Worm (Caenorhabditis elegans) whole organism, L4 larva: ENCODE data around the gene aldo-2.

Source experiments
- F26F4.8 ChIP-seq: fragments of 200-800 bp; sonication (Bioruptor generic); conservative IDR thresholded peaks from 2 replicates; pipeline ENCODE4 v1.3.6; 2022; ENCODE audit warnings: missing genetic modification characterization, missing compliant biosample characterization
- F44E2.7 ChIP-seq: fragments of 200-800 bp; sonication (Bioruptor generic); IDR thresholded peaks from 2 replicates; pipeline ENCODE4 v2.1.2; 2022; ENCODE audit warnings: missing genetic modification characterization, missing compliant biosample characterization
- R02D3.7 ChIP-seq: fragments of 150-350 bp; sonication (generic microtip); optimal IDR thresholded peaks from 3 replicates; lab custom pipeline; 2014; ENCODE audit warnings: missing biosample characterization, missing genetic modification characterization
- T26A8.4 ChIP-seq: fragments of 200-800 bp; sonication (Bioruptor generic); IDR thresholded peaks from 2 replicates; pipeline ENCODE4 v1.3.6; 2022; ENCODE audit warnings: missing genetic modification characterization, missing compliant biosample characterization
- Y48G9A.11 ChIP-seq: fragments of 200-800 bp; sonication (Bioruptor generic); IDR thresholded peaks from 2 replicates; pipeline ENCODE4 v1.3.6; 2022; ENCODE audit warnings: missing genetic modification reagents, missing genetic modification characterization, missing compliant biosample characterization
- Y75B8A.6 ChIP-seq: fragments of 200-800 bp; sonication (Bioruptor generic); IDR thresholded peaks from 2 replicates; pipeline ENCODE4 v1.3.6; 2022; ENCODE audit warnings: missing genetic modification reagents, missing genetic modification characterization, missing compliant biosample characterization
- aha-1 ChIP-seq: fragments of 150-350 bp; peaks from one replicate; lab custom pipeline; 2014; ENCODE audit warnings: missing biosample characterization, missing genetic modification characterization
- ceh-20 ChIP-seq: fragments of 200-800 bp; sonication (Bioruptor generic); IDR thresholded peaks from 2 replicates; pipeline ENCODE4 v1.3.6; 2022; ENCODE audit warnings: missing genetic modification reagents, missing genetic modification characterization, missing compliant biosample characterization
- ceh-32 ChIP-seq: sonication (generic microtip); optimal IDR thresholded peaks from 2 replicates; lab custom pipeline; 2016; ENCODE audit warnings: mild to moderate bottlenecking, missing genetic modification characterization, missing compliant biosample characterization; ENCODE audit not compliant: poor library complexity
- ceh-44 ChIP-seq: fragments of 200-800 bp; sonication (Bioruptor generic); IDR thresholded peaks from 2 replicates; pipeline ENCODE4 v1.3.6; 2022; ENCODE audit warnings: missing genetic modification reagents, missing genetic modification characterization, missing compliant biosample characterization
- ces-1 ChIP-seq: fragments of 150-350 bp; sonication (generic microtip); optimal IDR thresholded peaks from 4 replicates; lab custom pipeline; 2014; ENCODE audit warnings: missing biosample characterization, missing genetic modification reagents, missing genetic modification characterization
- cey-2 ChIP-seq: sonication (generic microtip); optimal IDR thresholded peaks from 3 replicates; lab custom pipeline; 2017; ENCODE audit warnings: missing genetic modification characterization, mild to moderate bottlenecking, missing compliant biosample characterization, antibody characterized with exemption, borderline replicate concordance; ENCODE audit not compliant: insufficient read depth
- ctbp-1 ChIP-seq: fragments of 200-800 bp; sonication (Bioruptor generic); IDR thresholded peaks from 2 replicates; pipeline ENCODE4 v1.3.6; 2022; ENCODE audit warnings: missing genetic modification reagents, missing genetic modification characterization, missing compliant biosample characterization
- daf-19 ChIP-seq: fragments of 200-800 bp; sonication (Bioruptor generic); conservative IDR thresholded peaks from 2 replicates; pipeline ENCODE4 v1.3.6; 2022; ENCODE audit warnings: missing genetic modification characterization, missing compliant biosample characterization
- daf-8 ChIP-seq: fragments of 200-800 bp; sonication (Bioruptor generic); IDR thresholded peaks from 2 replicates; pipeline ENCODE4 v1.3.6; 2022; ENCODE audit warnings: missing genetic modification characterization, missing compliant biosample characterization
- dmd-8 ChIP-seq: fragments of 200-800 bp; sonication (Bioruptor generic); IDR thresholded peaks from 2 replicates; pipeline ENCODE4 v1.3.6; 2022; ENCODE audit warnings: missing genetic modification characterization, missing compliant biosample characterization
- dmd-9 ChIP-seq: fragments of 200-800 bp; sonication (Bioruptor generic); IDR thresholded peaks from 2 replicates; pipeline ENCODE4 v1.3.6; 2022; ENCODE audit warnings: missing genetic modification reagents, missing genetic modification characterization, missing compliant biosample characterization
- dpl-1 ChIP-seq: fragments of 150-350 bp; optimal IDR thresholded peaks from 2 replicates; lab custom pipeline; 2014; ENCODE audit warnings: missing biosample characterization, missing genetic modification reagents, missing genetic modification characterization
- dve-1 ChIP-seq: sonication (generic microtip); optimal IDR thresholded peaks from 2 replicates; lab custom pipeline; 2017; ENCODE audit warnings: antibody characterized with exemption, mild to moderate bottlenecking, missing genetic modification characterization, missing compliant biosample characterization; ENCODE audit not compliant: insufficient read depth
- fkh-10 ChIP-seq: fragments of 150-350 bp; optimal IDR thresholded peaks from 2 replicates; lab custom pipeline; 2014; ENCODE audit warnings: missing biosample characterization, missing genetic modification reagents, missing genetic modification characterization
- fos-1 ChIP-seq: fragments of 150-350 bp; optimal IDR thresholded peaks from 2 replicates; lab custom pipeline; 2014; ENCODE audit warnings: missing biosample characterization, missing genetic modification characterization
- hlh-11 ChIP-seq: fragments of 200-800 bp; sonication (Bioruptor generic); optimal IDR thresholded peaks from 2 replicates; lab custom pipeline; 2018; ENCODE audit warnings: mild to moderate bottlenecking, missing genetic modification characterization, missing compliant biosample characterization
- hlh-30 ChIP-seq: sonication (generic microtip); optimal IDR thresholded peaks from 2 replicates; lab custom pipeline; 2017; ENCODE audit warnings: antibody characterized with exemption, mild to moderate bottlenecking, missing genetic modification characterization, missing compliant biosample characterization; ENCODE audit not compliant: insufficient read depth
- hmg-1.1 ChIP-seq: fragments of 200-800 bp; sonication (Bioruptor generic); IDR thresholded peaks from 2 replicates; pipeline ENCODE4 v1.3.6; 2022; ENCODE audit warnings: missing genetic modification reagents, missing genetic modification characterization, missing compliant biosample characterization
- jun-1 ChIP-seq: fragments of 150-350 bp; optimal IDR thresholded peaks from 2 replicates; lab custom pipeline; 2014; ENCODE audit warnings: missing biosample characterization, missing genetic modification reagents, missing genetic modification characterization
- lsy-2 ChIP-seq, 2 experiments: fragments of 150-350 bp in 1 of 2; sonication (generic microtip) in 1 of 2; optimal IDR thresholded peaks; 2 replicates each; lab custom pipeline; 2014 to 2017; ENCODE audit warnings: missing biosample characterization in 2 of 2, missing genetic modification characterization in 2 of 2
- madf-5 ChIP-seq, 2 experiments: fragments of 200-800 bp; sonication (Bioruptor generic); IDR thresholded peaks; 2 replicates each; pipeline ENCODE4 v1.3.6; 2022; ENCODE audit warnings: missing compliant biosample characterization in 2 of 2, missing genetic modification characterization in 2 of 2
- madf-9 ChIP-seq: fragments of 200-800 bp; sonication (Bioruptor generic); conservative IDR thresholded peaks from 2 replicates; pipeline ENCODE4 v1.3.6; 2022; ENCODE audit warnings: missing genetic modification reagents, missing genetic modification characterization, missing compliant biosample characterization
- mdl-1 ChIP-seq, 2 experiments: fragments of 150-350 bp in 1 of 2; sonication (generic microtip) in 1 of 2; optimal IDR thresholded peaks; 2 replicates each; lab custom pipeline; 2014 to 2017; ENCODE audit warnings: missing biosample characterization in 2 of 2, missing genetic modification characterization in 2 of 2
- mep-1 ChIP-seq: fragments of 150-350 bp; sonication (generic microtip); optimal IDR thresholded peaks from 3 replicates; lab custom pipeline; 2014; ENCODE audit warnings: missing biosample characterization, missing genetic modification characterization
- nhr-10 ChIP-seq: fragments of 150-350 bp; optimal IDR thresholded peaks from 2 replicates; lab custom pipeline; 2014; ENCODE audit warnings: missing biosample characterization, missing genetic modification characterization
- nhr-11 ChIP-seq: fragments of 150-350 bp; optimal IDR thresholded peaks from 2 replicates; lab custom pipeline; 2014; ENCODE audit warnings: missing biosample characterization, missing genetic modification characterization
- nhr-237 ChIP-seq: sonication (generic microtip); optimal IDR thresholded peaks from 2 replicates; lab custom pipeline; 2017; ENCODE audit warnings: missing biosample characterization, missing genetic modification characterization
- nhr-25 ChIP-seq: sonication (generic microtip); optimal IDR thresholded peaks from 2 replicates; lab custom pipeline; 2017; ENCODE audit warnings: missing genetic modification characterization, mild to moderate bottlenecking, missing compliant biosample characterization, antibody characterized with exemption, moderate library complexity, borderline replicate concordance; ENCODE audit not compliant: insufficient read depth
- nhr-41 ChIP-seq: fragments of 200-800 bp; sonication (Bioruptor generic); IDR thresholded peaks from 2 replicates; pipeline ENCODE4 v1.3.6; 2022; ENCODE audit warnings: missing genetic modification reagents, missing genetic modification characterization, missing compliant biosample characterization
- nhr-42 ChIP-seq: fragments of 200-800 bp; sonication (Bioruptor generic); IDR thresholded peaks from 2 replicates; pipeline ENCODE4 v1.3.6; 2022; ENCODE audit warnings: missing genetic modification characterization, missing compliant biosample characterization
- nhr-76 ChIP-seq: fragments of 150-350 bp; optimal IDR thresholded peaks from 2 replicates; lab custom pipeline; 2014; ENCODE audit warnings: missing biosample characterization, missing genetic modification characterization
- php-3 ChIP-seq: fragments of 200-800 bp; sonication (Bioruptor generic); IDR thresholded peaks from 2 replicates; pipeline ENCODE4 v1.3.6; 2022; ENCODE audit warnings: missing genetic modification reagents, missing genetic modification characterization, missing compliant biosample characterization
- rbr-2 ChIP-seq: sonication (generic microtip); optimal IDR thresholded peaks from 2 replicates; lab custom pipeline; 2016; ENCODE audit warnings: missing genotype, missing genetic modification characterization, missing compliant biosample characterization
- set-16 ChIP-seq: fragments of 200-800 bp; sonication (Bioruptor generic); IDR thresholded peaks from 2 replicates; pipeline ENCODE4 v1.3.6; 2022; ENCODE audit warnings: missing genetic modification reagents, missing genetic modification characterization, missing compliant biosample characterization
- snpc-1.2 ChIP-seq: fragments of 200-800 bp; sonication (Bioruptor generic); IDR thresholded peaks from 2 replicates; pipeline ENCODE4 v1.3.6; 2022; ENCODE audit warnings: missing genetic modification reagents, missing genetic modification characterization, missing compliant biosample characterization
- snpc-4 ChIP-seq: fragments of 150-350 bp; optimal IDR thresholded peaks from 2 replicates; lab custom pipeline; 2014; ENCODE audit warnings: missing biosample characterization, missing genetic modification characterization
- spr-3 ChIP-seq: fragments of 200-800 bp; sonication (Bioruptor generic); optimal IDR thresholded peaks from 2 replicates; lab custom pipeline; 2018; ENCODE audit warnings: mild to moderate bottlenecking, missing genetic modification characterization, missing compliant biosample characterization
- unc-62 ChIP-seq, 3 experiments: fragments of 150-350 bp in 1 of 3; sonication (generic microtip); optimal IDR thresholded peaks in 2 of 3; peaks in 1 of 3; 1 replicate in 1 of 3; 2 replicates in 2 of 3; lab custom pipeline; 2014 to 2017; ENCODE audit warnings: missing biosample characterization in 3 of 3, missing genetic modification characterization in 3 of 3, missing genetic modification reagents in 3 of 3, missing genotype in 1 of 3
- vab-7 ChIP-seq: fragments of 200-800 bp; sonication (Bioruptor generic); IDR thresholded peaks from 2 replicates; pipeline ENCODE4 v1.3.6; 2022; ENCODE audit warnings: missing genetic modification reagents, missing genetic modification characterization, missing compliant biosample characterization
- zag-1 ChIP-seq: fragments of 150-350 bp; optimal IDR thresholded peaks from 2 replicates; lab custom pipeline; 2014; ENCODE audit warnings: missing biosample characterization, missing genetic modification characterization
- zfp-3 ChIP-seq: fragments of 200-800 bp; sonication (Bioruptor generic); conservative IDR thresholded peaks from 2 replicates; pipeline ENCODE4 v1.3.6; 2022; ENCODE audit warnings: missing genetic modification reagents, missing genetic modification characterization, missing compliant biosample characterization
- ztf-11 ChIP-seq: fragments of 150-350 bp; optimal IDR thresholded peaks from 2 replicates; lab custom pipeline; 2014; ENCODE audit warnings: missing biosample characterization, missing genetic modification characterization
- ztf-7 ChIP-seq: fragments of 150-350 bp; optimal IDR thresholded peaks from 2 replicates; lab custom pipeline; 2014; ENCODE audit warnings: missing biosample characterization, missing genetic modification characterization

The aldo-2 gene

ce11 chrIII:5846412-5846811, 30.0 kb downstream of the aldo-2 start (continued):
- TF ChIP-seq mdl-1 (tag; optimal IDR thresholded peaks at IDR 0.05; lab: Kevin White, UChicago) (peak in 1 of 2 experiments; percentile 20), nhr-237 (tag; lab: Kevin White, UChicago) (no peak), aha-1 (tag; lab: Kevin White, UChicago) (peak; percentile 7), fos-1 (no peak), F44E2.7 (GFP tag; lab: Robert Waterston, UW) (no peak), ztf-11 (no peak), R02D3.7 (tag; lab: Kevin White, UChicago) (no peak), daf-8 (GFP tag; lab: Robert Waterston, UW) (no peak), ceh-32 (tag; lab: Kevin White, UChicago) (no peak), spr-3 (GFP tag; lab: Kevin White, UChicago) (no peak)

ce11 chrIII:5845483-5845882, 30.9 kb downstream of the aldo-2 start:
- TF ChIP-seq snpc-4 (tag; lab: Kevin White, UChicago), result no peak
- peak; percentile 70 for TF ChIP-seq mep-1 (tag; lab: Kevin White, UChicago)
- TF ChIP-seq hlh-11, result peak; percentile 43
- TF ChIP-seq ceh-20 (GFP tag; lab: Robert Waterston, UW), result peak; percentile 71; the same call in 1 of the 2 replicates
- TF ChIP-seq zag-1 (tag; lab: Kevin White, UChicago), result no peak
- TF ChIP-seq php-3 (GFP tag; lab: Robert Waterston, UW), result no peak
- no peak for TF ChIP-seq nhr-237 (tag; lab: Kevin White, UChicago)
- TF ChIP-seq daf-8 (GFP tag; lab: Robert Waterston, UW), result no peak
- TF ChIP-seq T26A8.4, result no peak
- TF ChIP-seq nhr-11, result peak; percentile 5
- TF ChIP-seq daf-19 (GFP tag; lab: Robert Waterston, UW), result no peak
- TF ChIP-seq nhr-10 (tag; lab: Kevin White, UChicago), result no peak
- TF ChIP-seq dpl-1 (GFP tag; lab: Kevin White, UChicago), result peak; percentile 27
- no peak for TF ChIP-seq Y75B8A.6
- no peak for TF ChIP-seq jun-1
- TF ChIP-seq hlh-30 (tag; lab: Kevin White, UChicago), result peak; percentile 69
- TF ChIP-seq fkh-10 (GFP tag; lab: Kevin White, UChicago), result peak; percentile 65
- no peak for TF ChIP-seq F26F4.8 (GFP tag; lab: Robert Waterston, UW)
- TF ChIP-seq nhr-41 (GFP tag; lab: Robert Waterston, UW), result no peak
- TF ChIP-seq nhr-25 (tag; lab: Kevin White, UChicago), result no peak
- TF ChIP-seq aha-1 (tag; lab: Kevin White, UChicago), result peak; percentile 88
- no peak for TF ChIP-seq madf-5 (GFP tag; IDR thresholded peaks at IDR 0.05; lab: Robert Waterston, UW)
- no peak for TF ChIP-seq cey-2 (tag; lab: Kevin White, UChicago)
- TF ChIP-seq ces-1 (GFP tag; lab: Kevin White, UChicago), result peak; percentile 39
- no peak for TF ChIP-seq nhr-42 (GFP tag; lab: Robert Waterston, UW)
- no peak for TF ChIP-seq vab-7 (GFP tag; lab: Robert Waterston, UW)
- no peak for TF ChIP-seq zfp-3 (GFP tag; lab: Robert Waterston, UW)
- no peak for TF ChIP-seq ztf-7
- TF ChIP-seq dmd-9 (GFP tag; lab: Robert Waterston, UW), result no peak
- peak; percentile 86 for TF ChIP-seq rbr-2 (tag; lab: Kevin White, UChicago)
- peak; percentile 74 for TF ChIP-seq ctbp-1 (GFP tag; lab: Robert Waterston, UW)
- TF ChIP-seq dmd-8 (GFP tag; lab: Robert Waterston, UW), result no peak
- no peak for TF ChIP-seq snpc-1.2 (GFP tag; lab: Robert Waterston, UW)
- peak; percentile 22 to 70 for TF ChIP-seq lsy-2 (tag; optimal IDR thresholded peaks at IDR 0.05; lab: Kevin White, UChicago)
- peak; percentile 60 to 93 for TF ChIP-seq mdl-1 (tag; optimal IDR thresholded peaks at IDR 0.05; lab: Kevin White, UChicago)
- TF ChIP-seq Y48G9A.11 (GFP tag; lab: Robert Waterston, UW), result no peak
- TF ChIP-seq set-16 (GFP tag; lab: Robert Waterston, UW), result no peak; the same call in 1 of the 2 replicates
- no peak for TF ChIP-seq nhr-76
- TF ChIP-seq ceh-44, result no peak
- peak; percentile 11 for TF ChIP-seq dve-1
- TF ChIP-seq madf-9 (GFP tag; lab: Robert Waterston, UW), result no peak
- TF ChIP-seq unc-62 (GFP tag; optimal IDR thresholded peaks at IDR 0.05 in 1 of 2; lab: Kevin White, UChicago), result peak in 1 of 2 experiments; percentile 91
- TF ChIP-seq unc-62 (tag; optimal IDR thresholded peaks at IDR 0.05; lab: Kevin White, UChicago), result no peak
- TF ChIP-seq hmg-1.1 (GFP tag; lab: Robert Waterston, UW), result peak; percentile 76
